Worm (Caenorhabditis elegans) whole organism, L4/young adult: Measurements from ENCODE around the gene fipr-4.
A peak's percentile ranks its signal among the peaks of the same experiment; 100 is the strongest.

Source experiments
- W03F9.2 ChIP-seq: fragments of 150-350 bp; optimal IDR thresholded peaks from 2 replicates; lab custom pipeline; 2014; ENCODE audit warnings: missing biosample characterization, missing genetic modification characterization
- dao-5 ChIP-seq: sonication (generic microtip); optimal IDR thresholded peaks from 2 replicates; lab custom pipeline; 2016; ENCODE audit warnings: missing genotype, missing genetic modification characterization, moderate library complexity, missing compliant biosample characterization
- him-1 ChIP-seq: sonication (generic microtip); optimal IDR thresholded peaks from 2 replicates; lab custom pipeline; 2016; ENCODE audit warnings: missing genotype, missing genetic modification reagents, missing genetic modification characterization, missing compliant biosample characterization

Gene fipr-4

ce11 chrV:10228360-10228759 is at the start of gene fipr-4:
TSS of gene fipr-4 (minus strand) at chrV:10228460.
- TF ChIP-seq dao-5 (tag; lab: Kevin White, UChicago): no peak
- no peak for TF ChIP-seq W03F9.2
- TF ChIP-seq him-1 (tag; lab: Kevin White, UChicago): no peak

ce11 chrV:10277579-10277978 is 49.3 kb upstream of the fipr-4 start, which contains the start of gene lys-1:
TSS of gene lys-1 (plus strand) at chrV:10277904.
- no peak for TF ChIP-seq him-1 (tag; lab: Kevin White, UChicago)
- no peak for TF ChIP-seq W03F9.2
- no peak for TF ChIP-seq dao-5 (tag; lab: Kevin White, UChicago)

DNA sequence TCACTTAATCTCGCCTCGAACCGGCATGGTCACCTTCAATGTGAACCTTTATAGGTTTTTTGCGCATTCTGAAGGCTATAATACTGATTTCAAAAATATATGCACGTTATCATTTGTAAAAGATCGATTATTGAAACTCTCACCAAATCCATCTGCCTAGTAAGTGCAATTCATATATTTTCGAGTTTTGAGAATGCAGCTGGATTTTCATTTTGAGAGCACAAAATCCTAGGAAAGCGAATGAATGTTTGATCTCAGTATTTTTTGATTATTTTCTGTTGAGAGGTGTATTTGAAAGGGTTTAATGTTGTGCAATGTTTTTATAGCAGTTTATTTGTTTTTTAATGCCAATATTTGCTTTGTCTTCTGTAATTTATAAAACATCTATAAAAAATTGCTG is 47.8 kb upstream of the fipr-4 start:
- TF ChIP-seq him-1 (tag; lab: Kevin White, UChicago) (no peak), dao-5 (tag; lab: Kevin White, UChicago) (no peak), W03F9.2 (no peak)

DNA sequence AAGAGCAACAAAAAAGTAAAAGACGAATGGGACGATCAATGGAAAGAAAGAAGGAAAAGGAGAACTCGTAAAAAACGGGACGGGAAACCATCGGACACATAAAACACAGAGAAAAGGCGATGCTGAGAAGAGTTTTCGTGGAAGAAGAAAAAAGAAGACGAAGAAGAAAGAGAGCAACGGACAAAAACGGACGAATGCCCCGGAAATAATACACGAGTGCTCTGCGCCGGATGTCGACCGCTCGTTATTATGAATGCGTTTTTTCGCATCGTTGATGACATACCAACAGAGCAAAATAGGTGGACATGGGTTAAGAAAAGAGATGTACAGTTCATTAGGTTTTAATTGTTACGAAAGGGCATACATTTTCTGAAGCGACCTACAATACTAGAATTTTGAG is 47.4 kb upstream of the fipr-4 start, which contains the start of gene Y22F5A.11:
TSS of gene Y22F5A.11 (minus strand) at position 28 of the 400 bp plus-strand sequence.
- TF ChIP-seq him-1 (tag; lab: Kevin White, UChicago) (no peak), W03F9.2 (no peak), dao-5 (tag; lab: Kevin White, UChicago) (no peak)

- TF ChIP-seq dao-5 (tag; lab: Kevin White, UChicago) (no peak), him-1 (tag; lab: Kevin White, UChicago) (peak; percentile 46), W03F9.2 (no peak)
Measured at ce11 chrV:10273837-10274236, 45.6 kb upstream of the fipr-4 start.

DNA sequence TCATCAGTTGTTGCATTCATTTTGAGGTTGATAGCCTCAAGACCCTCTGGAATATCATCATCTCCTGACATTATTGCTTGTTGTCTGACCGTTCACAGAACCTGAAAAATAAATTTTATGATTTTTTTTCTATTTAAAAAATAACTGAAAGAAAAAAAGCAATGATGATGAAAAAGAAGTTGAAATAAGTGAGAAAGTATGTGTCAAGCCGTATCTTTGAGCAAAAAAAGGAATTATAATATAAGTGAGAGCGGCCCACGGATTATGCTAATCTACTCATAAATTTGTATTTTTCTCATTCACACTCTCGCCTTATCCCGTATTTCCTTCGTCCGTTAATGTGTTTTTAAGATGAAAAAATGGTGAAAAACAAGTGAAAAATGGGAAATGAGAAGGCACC is 42.0 kb upstream of the fipr-4 start, which contains the start of gene ric-4:
TSS of gene ric-4 (minus strand) at position 101 of the 400 bp plus-strand sequence.
- TF ChIP-seq him-1 (tag; lab: Kevin White, UChicago) (no peak), dao-5 (tag; lab: Kevin White, UChicago) (no peak), W03F9.2 (no peak)

ce11 chrV:10266050-10266449 is 37.8 kb upstream of the fipr-4 start:
- no peak for TF ChIP-seq him-1 (tag; lab: Kevin White, UChicago)
- TF ChIP-seq W03F9.2: no peak
- no peak for TF ChIP-seq dao-5 (tag; lab: Kevin White, UChicago)

DNA sequence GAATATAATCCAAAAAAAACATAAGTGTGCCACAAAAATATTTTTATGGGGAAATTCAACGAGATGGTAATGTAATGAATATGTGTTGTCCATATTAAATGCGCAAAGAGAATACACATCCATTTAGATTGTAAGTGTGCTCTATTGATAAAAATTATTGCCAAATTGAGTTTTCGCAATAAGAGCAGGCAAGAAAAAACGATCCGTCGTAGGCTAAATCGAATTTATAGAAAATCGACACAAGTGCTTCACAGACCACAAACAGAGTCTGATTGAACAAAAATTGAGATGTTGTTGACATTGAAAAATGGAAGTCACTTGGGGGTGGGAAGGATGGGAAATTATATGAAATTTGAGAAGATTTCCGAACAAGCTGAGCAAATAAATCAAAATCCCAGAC is 36.8 kb upstream of the fipr-4 start:
- no peak for TF ChIP-seq dao-5 (tag; lab: Kevin White, UChicago)

DNA sequence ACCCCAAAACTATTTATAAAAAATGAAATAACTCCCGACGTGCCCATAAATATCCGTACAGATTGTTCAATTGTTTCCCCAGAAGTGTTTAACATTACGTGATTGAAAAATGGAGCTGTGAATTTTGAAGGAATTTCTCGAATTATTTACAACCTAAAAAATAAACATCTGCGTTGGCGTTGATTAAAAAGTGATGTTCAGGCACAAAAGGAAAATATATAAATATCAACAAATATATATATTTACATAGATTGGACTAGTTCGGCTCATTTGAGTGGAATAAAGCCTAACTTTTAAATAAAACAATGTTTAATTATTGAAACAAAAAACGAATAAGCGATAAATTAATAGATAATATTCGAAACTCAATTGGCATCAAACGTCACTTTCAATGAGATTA is 32.2 kb upstream of the fipr-4 start, which contains the start of gene sri-18:
TSS of gene sri-18 (minus strand) at position 101 of the 400 bp plus-strand sequence.
- TF ChIP-seq dao-5 (tag; lab: Kevin White, UChicago) (no peak), W03F9.2 (no peak), him-1 (tag; lab: Kevin White, UChicago) (peak; percentile 15)

DNA sequence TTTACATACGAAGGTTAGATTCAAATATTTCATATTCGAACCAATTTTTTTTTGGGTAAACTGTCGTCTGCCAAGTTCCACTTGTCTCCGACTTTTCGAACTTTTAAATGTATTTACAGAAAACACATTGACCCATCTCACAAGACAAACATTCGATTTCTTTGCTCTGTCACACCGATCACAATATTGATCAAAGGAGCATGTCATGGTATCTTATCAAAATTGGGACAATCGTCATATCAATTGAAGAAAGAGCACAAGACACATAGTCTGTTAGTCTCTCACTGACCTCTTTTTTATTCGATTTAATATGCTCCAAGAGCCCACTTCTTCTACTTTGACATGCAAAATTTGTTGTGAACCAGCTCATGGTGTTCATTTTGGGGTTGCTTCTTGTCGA is 27.8 kb upstream of the fipr-4 start, which contains the start of gene nhr-232:
TSS of gene nhr-232 (plus strand) at position 121 of the 400 bp plus-strand sequence.
- TF ChIP-seq W03F9.2: no peak
- TF ChIP-seq dao-5 (tag; lab: Kevin White, UChicago): no peak
- TF ChIP-seq him-1 (tag; lab: Kevin White, UChicago): no peak

- TF ChIP-seq him-1 (tag; lab: Kevin White, UChicago) (no peak), W03F9.2 (no peak), dao-5 (tag; lab: Kevin White, UChicago) (no peak)
Measured at ce11 chrV:10255005-10255472, 26.8 kb upstream of the fipr-4 start, which contains the start of gene rop-1. TSS of gene rop-1 (minus strand) at chrV:10255055.

DNA sequence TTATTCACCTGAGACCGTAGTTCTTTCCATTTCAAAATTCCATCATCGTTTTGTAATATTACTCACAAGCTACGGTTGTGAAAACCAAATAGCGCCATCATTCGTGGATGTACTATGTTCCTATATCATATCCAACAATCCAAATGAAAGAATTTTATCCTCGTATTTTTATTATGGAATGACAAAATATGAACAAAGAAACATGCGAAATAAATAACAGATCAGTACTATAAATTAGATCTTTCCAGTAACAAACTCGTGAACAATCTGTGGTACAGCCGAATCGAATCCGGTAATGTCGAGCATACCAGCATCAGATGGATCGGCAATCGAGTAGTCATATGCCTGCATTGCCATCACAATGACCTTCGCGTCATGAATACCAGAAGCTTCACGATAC is 24.4 kb upstream of the fipr-4 start:
- TF ChIP-seq him-1 (tag; lab: Kevin White, UChicago) (no peak), dao-5 (tag; lab: Kevin White, UChicago) (no peak), W03F9.2 (no peak)

ce11 chrV:10249515-10249914 is 21.3 kb upstream of the fipr-4 start:
- no peak for TF ChIP-seq W03F9.2
- TF ChIP-seq dao-5 (tag; lab: Kevin White, UChicago): no peak
- TF ChIP-seq him-1 (tag; lab: Kevin White, UChicago): no peak

ce11 chrV:10248255-10248979 is 20.2 kb upstream of the fipr-4 start, which contains the start of gene akt-1:
TSS of gene akt-1 (plus strand) at chrV:10248905.
- TF ChIP-seq W03F9.2 (no peak), him-1 (tag; lab: Kevin White, UChicago) (no peak), dao-5 (tag; lab: Kevin White, UChicago) (no peak)
